Worm (Caenorhabditis elegans) whole organism, L2 larva: ENCODE results near the gene T05C12.11.

ENCODE experiments used
- C34F6.9 ChIP-seq: fragments of 150-350 bp; optimal IDR thresholded peaks from 2 replicates; lab custom pipeline; 2014; ENCODE audit warnings: missing biosample characterization, missing genetic modification characterization
- Y55F3AM.14 ChIP-seq: fragments of 200-800 bp; sonication (Bioruptor generic); optimal IDR thresholded peaks from 2 replicates; lab custom pipeline; 2018; ENCODE audit warnings: mild to moderate bottlenecking, missing genetic modification characterization, missing compliant biosample characterization
- lin-39 ChIP-seq: fragments of 150-350 bp; optimal IDR thresholded peaks from 2 replicates; lab custom pipeline; 2014; ENCODE audit warnings: missing biosample characterization, missing genetic modification reagents, missing genetic modification characterization
- mab-5 ChIP-seq: fragments of 150-350 bp; optimal IDR thresholded peaks from 2 replicates; lab custom pipeline; 2014; ENCODE audit warnings: missing biosample characterization, missing genetic modification characterization
- unc-39 ChIP-seq: fragments of 150-350 bp; optimal IDR thresholded peaks from 2 replicates; lab custom pipeline; 2014; ENCODE audit warnings: missing biosample characterization, missing genetic modification characterization

DNA sequence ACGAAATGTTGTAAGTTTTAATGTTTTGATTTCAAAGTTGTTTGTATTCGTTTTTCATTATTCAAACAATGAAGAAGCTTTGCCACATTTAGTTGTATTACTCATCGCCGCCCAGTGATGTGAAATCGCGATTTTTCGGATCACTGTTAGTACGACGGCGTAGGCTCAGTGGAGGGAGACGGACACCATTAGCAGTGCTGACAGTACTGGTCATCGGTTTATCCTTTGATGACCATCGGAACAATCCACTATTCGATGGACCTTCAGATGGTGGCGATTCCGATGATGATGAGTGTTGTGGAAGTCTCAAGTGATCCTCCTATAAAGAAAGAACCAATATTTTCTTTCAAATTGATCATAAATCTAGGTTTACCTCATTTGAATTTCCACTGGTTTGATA, 17.2 kb upstream of the T05C12.11 start:
- no peak for TF ChIP-seq mab-5 (tag; lab: Kevin White, UChicago)
- no peak for TF ChIP-seq unc-39
- no peak for TF ChIP-seq lin-39
- no peak for TF ChIP-seq Y55F3AM.14
- no peak for TF ChIP-seq C34F6.9 (tag; lab: Kevin White, UChicago)
